Worm (Caenorhabditis elegans) whole organism, young adult: ENCODE results near the gene W10C6.2.

ENCODE experiments used
- B0261.1 ChIP-seq: sonication (generic microtip); optimal IDR thresholded peaks from 2 replicates; lab custom pipeline; 2016; ENCODE audit warnings: mild to moderate bottlenecking, missing genetic modification characterization, moderate library complexity, missing compliant biosample characterization
- F10E7.11 ChIP-seq: sonication (generic microtip); optimal IDR thresholded peaks from 2 replicates; lab custom pipeline; 2017; ENCODE audit warnings: mild to moderate bottlenecking, missing genetic modification characterization, moderate library complexity, missing compliant biosample characterization
- F49E8.2 ChIP-seq: sonication (generic microtip); optimal IDR thresholded peaks from 3 replicates; lab custom pipeline; 2017; ENCODE audit warnings: missing genetic modification characterization, mild to moderate bottlenecking, missing compliant biosample characterization, antibody characterized with exemption, moderate library complexity; ENCODE audit not compliant: insufficient read depth
- F55B11.4 ChIP-seq: sonication (generic microtip); optimal IDR thresholded peaks from 2 replicates; lab custom pipeline; 2016; ENCODE audit warnings: missing compliant biosample characterization, missing genetic modification characterization, borderline replicate concordance; ENCODE audit not compliant: insufficient read depth
- F57A8.1 ChIP-seq: fragments of 200-800 bp; sonication (Bioruptor generic); optimal IDR thresholded peaks from 2 replicates; lab custom pipeline; 2018; ENCODE audit warnings: mild to moderate bottlenecking, missing genetic modification characterization, moderate library complexity, missing compliant biosample characterization
- K11D2.4 ChIP-seq: fragments of 200-800 bp; sonication (Bioruptor generic); IDR thresholded peaks from 2 replicates; pipeline ENCODE4 v1.3.6; 2022; ENCODE audit warnings: missing genetic modification reagents, missing genetic modification characterization, missing compliant biosample characterization
- Y67H2A.10 ChIP-seq: fragments of 200-800 bp; sonication (Bioruptor generic); conservative IDR thresholded peaks from 2 replicates; pipeline ENCODE4 v1.3.6; 2022; ENCODE audit warnings: missing genetic modification reagents, missing genetic modification characterization, missing compliant biosample characterization
- ZK185.1 ChIP-seq: sonication (generic microtip); optimal IDR thresholded peaks from 2 replicates; lab custom pipeline; 2016; ENCODE audit warnings: mild to moderate bottlenecking, missing genetic modification characterization, missing compliant biosample characterization; ENCODE audit not compliant: poor library complexity, severe bottlenecking
- bed-1 ChIP-seq: fragments of 200-800 bp; sonication (Bioruptor generic); IDR thresholded peaks from 2 replicates; pipeline ENCODE4 v1.3.6; 2022; ENCODE audit warnings: missing genetic modification reagents, missing genetic modification characterization, missing compliant biosample characterization
- cebp-1 ChIP-seq, 2 experiments: fragments of 200-800 bp in 1 of 2; sonication (Bioruptor generic) in 1 of 2; sonication (generic microtip) in 1 of 2; IDR thresholded peaks in 1 of 2; optimal IDR thresholded peaks in 1 of 2; 2 replicates each; pipeline versions ENCODE4 v1.3.6 to Lab custom; 2017 to 2022; ENCODE audit warnings: missing compliant biosample characterization in 2 of 2, missing genetic modification characterization in 2 of 2, mild to moderate bottlenecking in 1 of 2, missing genetic modification reagents in 1 of 2, moderate library complexity in 1 of 2
- cebp-2 ChIP-seq: fragments of 200-800 bp; sonication (Bioruptor generic); IDR thresholded peaks from 2 replicates; pipeline ENCODE4 v1.3.6; 2022; ENCODE audit warnings: missing genetic modification characterization, missing compliant biosample characterization
- ceh-100 ChIP-seq: fragments of 200-800 bp; sonication (Bioruptor generic); IDR thresholded peaks from 2 replicates; pipeline ENCODE4 v1.3.6; 2022; ENCODE audit warnings: missing genetic modification reagents, missing genetic modification characterization, missing compliant biosample characterization
- chd-7 ChIP-seq: sonication (generic microtip); optimal IDR thresholded peaks from 2 replicates; lab custom pipeline; 2016; ENCODE audit warnings: mild to moderate bottlenecking, missing genetic modification characterization, moderate library complexity, missing compliant biosample characterization
- die-1 ChIP-seq: sonication (generic microtip); optimal IDR thresholded peaks from 2 replicates; lab custom pipeline; 2016; ENCODE audit warnings: missing genotype, mild to moderate bottlenecking, missing genetic modification characterization, missing compliant biosample characterization
- dox-1 ChIP-seq: fragments of 200-800 bp; sonication (Bioruptor generic); IDR thresholded peaks from 2 replicates; pipeline ENCODE4 v1.3.6; 2022; ENCODE audit warnings: missing genetic modification reagents, missing genetic modification characterization, missing compliant biosample characterization
- dpff-1 ChIP-seq: sonication (generic microtip); optimal IDR thresholded peaks from 2 replicates; lab custom pipeline; 2017; ENCODE audit warnings: mild to moderate bottlenecking, missing genetic modification characterization, missing compliant biosample characterization
- ekl-4 ChIP-seq: fragments of 200-800 bp; sonication (Bioruptor generic); IDR thresholded peaks from 2 replicates; pipeline ENCODE4 v1.3.6; 2022; ENCODE audit warnings: missing genetic modification reagents, missing genetic modification characterization, missing compliant biosample characterization
- ets-4 ChIP-seq: fragments of 200-800 bp; sonication (Bioruptor generic); optimal IDR thresholded peaks from 2 replicates; lab custom pipeline; 2018; ENCODE audit warnings: mild to moderate bottlenecking, missing genetic modification characterization, missing compliant biosample characterization
- gei-17 ChIP-seq: fragments of 200-800 bp; sonication (Bioruptor generic); optimal IDR thresholded peaks from 2 replicates; lab custom pipeline; 2018; ENCODE audit warnings: mild to moderate bottlenecking, missing genetic modification characterization, missing compliant biosample characterization
- him-1 ChIP-seq: sonication (generic microtip); optimal IDR thresholded peaks from 2 replicates; lab custom pipeline; 2016; ENCODE audit warnings: missing genotype, missing genetic modification reagents, missing genetic modification characterization, missing compliant biosample characterization
- hlh-12 ChIP-seq: sonication (generic microtip); optimal IDR thresholded peaks from 2 replicates; lab custom pipeline; 2016; ENCODE audit warnings: missing genetic modification characterization, missing compliant biosample characterization
- hrde-1 ChIP-seq: sonication (generic microtip); optimal IDR thresholded peaks from 2 replicates; lab custom pipeline; 2016; ENCODE audit warnings: missing genetic modification characterization, mild to moderate bottlenecking, missing compliant biosample characterization, moderate library complexity, missing genotype, missing genetic modification reagents, borderline replicate concordance
- lag-1 ChIP-seq: fragments of 200-800 bp; sonication (Bioruptor generic); IDR thresholded peaks from 2 replicates; pipeline ENCODE4 v1.3.6; 2022; ENCODE audit warnings: missing genetic modification reagents, missing genetic modification characterization, missing compliant biosample characterization
- lin-26 ChIP-seq: fragments of 200-800 bp; sonication (Bioruptor generic); IDR thresholded peaks from 2 replicates; pipeline ENCODE4 v1.3.6; 2022; ENCODE audit warnings: missing genetic modification reagents, missing genetic modification characterization, missing compliant biosample characterization
- lin-35 ChIP-seq, 3 experiments: fragments of 150-350 bp in 2 of 3; sonication (generic microtip) in 1 of 3; optimal IDR thresholded peaks; 2 replicates each; lab custom pipeline; 2014 to 2018; ENCODE audit warnings: missing biosample characterization in 3 of 3, missing genetic modification characterization in 3 of 3, missing genetic modification reagents in 3 of 3
- lin-40 ChIP-seq: sonication (generic microtip); optimal IDR thresholded peaks from 2 replicates; lab custom pipeline; 2016; ENCODE audit warnings: missing genetic modification characterization, mild to moderate bottlenecking, missing compliant biosample characterization, missing genotype, missing genetic modification reagents
- lin-54 ChIP-seq: fragments of 200-800 bp; sonication (Bioruptor generic); optimal IDR thresholded peaks from 2 replicates; lab custom pipeline; 2018; ENCODE audit warnings: mild to moderate bottlenecking, missing genetic modification characterization, missing compliant biosample characterization
- lsy-27 ChIP-seq: sonication (generic microtip); optimal IDR thresholded peaks from 2 replicates; lab custom pipeline; 2017; ENCODE audit warnings: missing genetic modification characterization, mild to moderate bottlenecking, missing compliant biosample characterization, antibody characterized with exemption, missing genotype, borderline replicate concordance; ENCODE audit not compliant: insufficient read depth
- madf-3 ChIP-seq: fragments of 200-800 bp; sonication (Bioruptor generic); IDR thresholded peaks from 2 replicates; pipeline ENCODE4 v1.3.6; 2022; ENCODE audit warnings: missing genetic modification reagents, missing genetic modification characterization, missing compliant biosample characterization
- mcd-1 ChIP-seq: fragments of 200-800 bp; sonication (Bioruptor generic); IDR thresholded peaks from 2 replicates; pipeline ENCODE4 v1.3.6; 2022; ENCODE audit warnings: missing genetic modification reagents, missing genetic modification characterization, missing compliant biosample characterization
- nfya-2 ChIP-seq: fragments of 200-800 bp; sonication (Bioruptor generic); IDR thresholded peaks from 2 replicates; pipeline ENCODE4 v1.3.6; 2022; ENCODE audit warnings: missing genetic modification reagents, missing genetic modification characterization, missing compliant biosample characterization
- nfyb-1 ChIP-seq: fragments of 200-800 bp; sonication (Bioruptor generic); IDR thresholded peaks from 2 replicates; pipeline ENCODE4 v1.3.6; 2022; ENCODE audit warnings: missing genetic modification reagents, missing genetic modification characterization, missing compliant biosample characterization
- nhr-27 ChIP-seq: fragments of 200-800 bp; sonication (Bioruptor generic); optimal IDR thresholded peaks from 2 replicates; lab custom pipeline; 2018; ENCODE audit warnings: mild to moderate bottlenecking, missing genetic modification characterization, moderate library complexity, missing compliant biosample characterization
- nhr-80 ChIP-seq: sonication (generic microtip); optimal IDR thresholded peaks from 2 replicates; lab custom pipeline; 2016; ENCODE audit warnings: missing genetic modification characterization, missing compliant biosample characterization
- pbrm-1 ChIP-seq: fragments of 200-800 bp; sonication (Bioruptor generic); IDR thresholded peaks from 2 replicates; pipeline ENCODE4 v1.3.6; 2022; ENCODE audit warnings: missing genetic modification reagents, missing genetic modification characterization, missing compliant biosample characterization
- sea-2 ChIP-seq: fragments of 200-800 bp; sonication (Bioruptor generic); IDR thresholded peaks from 2 replicates; pipeline ENCODE4 v1.3.6; 2022; ENCODE audit warnings: missing genetic modification characterization, missing compliant biosample characterization
- snpc-1.1 ChIP-seq: sonication (generic microtip); optimal IDR thresholded peaks from 2 replicates; lab custom pipeline; 2017; ENCODE audit warnings: missing genetic modification characterization, mild to moderate bottlenecking, missing compliant biosample characterization, antibody characterized with exemption, moderate library complexity, missing genotype, missing genetic modification reagents; ENCODE audit not compliant: insufficient read depth
- snpc-3.4 ChIP-seq: sonication (generic microtip); optimal IDR thresholded peaks from 2 replicates; lab custom pipeline; 2017; ENCODE audit warnings: missing genetic modification characterization, mild to moderate bottlenecking, missing compliant biosample characterization, antibody characterized with exemption, moderate library complexity, missing genotype, missing genetic modification reagents
- unc-130 ChIP-seq: sonication (generic microtip); optimal IDR thresholded peaks from 2 replicates; lab custom pipeline; 2016; ENCODE audit warnings: missing genetic modification reagents, missing genetic modification characterization, missing compliant biosample characterization
- unc-62 ChIP-seq: fragments of 150-350 bp; optimal IDR thresholded peaks from 2 replicates; lab custom pipeline; 2014; ENCODE audit warnings: missing biosample characterization, missing genetic modification reagents, missing genetic modification characterization
- zfh-2 ChIP-seq: fragments of 200-800 bp; sonication (Bioruptor generic); conservative IDR thresholded peaks from 2 replicates; pipeline ENCODE4 v1.3.6; 2022; ENCODE audit warnings: missing genetic modification reagents, missing genetic modification characterization, missing compliant biosample characterization
- zim-3 ChIP-seq: sonication (generic microtip); optimal IDR thresholded peaks from 2 replicates; lab custom pipeline; 2017; ENCODE audit warnings: mild to moderate bottlenecking, missing genetic modification characterization, moderate library complexity, missing compliant biosample characterization
- ztf-18 ChIP-seq: sonication (generic microtip); optimal IDR thresholded peaks from 2 replicates; lab custom pipeline; 2016; ENCODE audit warnings: missing genotype, mild to moderate bottlenecking, missing genetic modification characterization, missing compliant biosample characterization
- ztf-22 ChIP-seq: fragments of 200-800 bp; sonication (Bioruptor generic); optimal IDR thresholded peaks from 2 replicates; lab custom pipeline; 2018; ENCODE audit warnings: mild to moderate bottlenecking, missing genetic modification characterization, moderate library complexity, missing compliant biosample characterization
- ztf-25 ChIP-seq: fragments of 200-800 bp; sonication (Bioruptor generic); IDR thresholded peaks from 2 replicates; pipeline ENCODE4 v1.3.6; 2022; ENCODE audit warnings: missing genetic modification reagents, missing genetic modification characterization, missing compliant biosample characterization

The W10C6.2 gene

DNA sequence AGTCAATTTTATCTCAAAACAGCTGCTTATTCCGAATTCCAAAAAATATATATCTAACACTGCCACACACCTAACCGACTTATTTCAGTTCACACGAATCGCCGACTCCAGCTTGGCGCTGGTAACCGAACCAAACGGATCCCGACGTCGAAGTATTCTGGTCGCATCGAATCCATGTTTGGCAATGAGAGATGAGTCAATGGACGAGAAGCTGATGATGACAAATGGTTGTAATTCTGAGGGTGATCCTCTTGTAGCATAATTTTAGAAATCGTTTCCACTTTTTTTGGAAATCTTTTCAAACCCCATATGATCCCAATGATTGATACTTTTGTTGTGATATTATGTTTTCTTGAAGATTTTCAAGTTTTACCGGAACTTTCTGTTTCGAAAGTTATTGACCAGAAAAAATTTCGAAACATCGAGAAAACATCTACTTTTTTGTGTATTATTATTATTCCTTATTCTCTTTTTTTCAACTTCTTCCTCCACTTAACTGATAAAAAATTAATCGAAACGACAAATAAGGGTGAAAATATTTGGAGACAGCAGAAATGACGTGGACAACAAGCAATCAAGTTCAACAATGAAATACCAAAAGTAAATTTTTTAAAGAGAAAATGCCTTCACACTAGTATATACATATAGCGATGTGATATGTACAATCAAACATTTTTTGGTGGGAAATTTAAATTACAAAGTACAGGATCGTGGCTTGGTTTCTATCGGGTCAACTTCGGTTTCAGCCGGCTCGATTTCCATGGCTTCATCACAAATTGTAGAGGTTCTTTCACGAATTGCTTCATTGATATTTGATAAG, 28.4 kb upstream of the W10C6.2 start (continued):
- TF ChIP-seq ztf-22 (GFP tag; lab: Kevin White, UChicago) = peak; percentile 73
- TF ChIP-seq gei-17 (GFP tag; lab: Kevin White, UChicago) = peak; percentile 48
- no peak for TF ChIP-seq bed-1
- no peak for TF ChIP-seq Y67H2A.10
- peak; percentile 77 for TF ChIP-seq madf-3 (GFP tag; lab: Robert Waterston, UW)
- no peak for TF ChIP-seq zim-3 (tag; lab: Kevin White, UChicago)
- TF ChIP-seq ZK185.1 (tag; lab: Kevin White, UChicago) = peak; percentile 10
- TF ChIP-seq nhr-80 (tag; lab: Kevin White, UChicago) = peak; percentile 24
- TF ChIP-seq chd-7 (tag; lab: Kevin White, UChicago) = peak; percentile 76
- TF ChIP-seq snpc-1.1 (tag; lab: Kevin White, UChicago) = no peak
- TF ChIP-seq F57A8.1 (GFP tag; lab: Kevin White, UChicago) = no peak
- peak; percentile 52 for TF ChIP-seq F10E7.11
- TF ChIP-seq dpff-1 = peak; percentile 48
- no peak for TF ChIP-seq ztf-18 (tag; lab: Kevin White, UChicago)
- TF ChIP-seq nhr-27 (tag; lab: Kevin White, UChicago) = no peak
- peak; percentile 34 for TF ChIP-seq lin-54 (GFP tag; lab: Kevin White, UChicago)
- no peak; the same call in 1 of the 2 replicates for TF ChIP-seq dox-1
- no peak for TF ChIP-seq F49E8.2 (tag; lab: Kevin White, UChicago)
- no peak for TF ChIP-seq nfya-2 (GFP tag; lab: Robert Waterston, UW)
- TF ChIP-seq snpc-3.4 = no peak
- peak; percentile 63 for TF ChIP-seq mcd-1 (GFP tag; lab: Robert Waterston, UW)
- TF ChIP-seq ekl-4 (GFP tag; lab: Robert Waterston, UW) = no peak
- TF ChIP-seq unc-130 (GFP tag; lab: Kevin White, UChicago) = no peak
- TF ChIP-seq pbrm-1 = peak; percentile 70; the same call in 1 of the 2 replicates
- TF ChIP-seq unc-62 (GFP tag; lab: Kevin White, UChicago) = no peak
- no peak; the same call in 1 of the 2 replicates for TF ChIP-seq K11D2.4 (GFP tag; lab: Robert Waterston, UW)
- TF ChIP-seq sea-2 (GFP tag; lab: Robert Waterston, UW) = no peak
- no peak for TF ChIP-seq die-1 (tag; lab: Kevin White, UChicago)
- TF ChIP-seq zfh-2 (GFP tag; lab: Robert Waterston, UW) = no peak
- TF ChIP-seq hrde-1 (tag; lab: Kevin White, UChicago) = no peak
- TF ChIP-seq ceh-100 = no peak
- peak; percentile 46; the same call in 1 of the 2 replicates for TF ChIP-seq cebp-1 (GFP tag; IDR thresholded peaks at IDR 0.05; lab: Robert Waterston, UW)
- peak; percentile 76 for TF ChIP-seq cebp-1 (tag; optimal IDR thresholded peaks at IDR 0.05; lab: Kevin White, UChicago)
- no peak for TF ChIP-seq him-1 (tag; lab: Kevin White, UChicago)
- TF ChIP-seq lin-40 (tag; lab: Kevin White, UChicago) = peak; percentile 10
- TF ChIP-seq ets-4 (GFP tag; lab: Kevin White, UChicago) = peak; percentile 12
- TF ChIP-seq lag-1 (GFP tag; lab: Robert Waterston, UW) = no peak
- peak; percentile 12 for TF ChIP-seq B0261.1 (tag; lab: Kevin White, UChicago)
- TF ChIP-seq lsy-27 (tag; lab: Kevin White, UChicago) = no peak
- TF ChIP-seq F55B11.4 = no peak
- peak; percentile 89 for TF ChIP-seq nfyb-1 (GFP tag; lab: Robert Waterston, UW)
- TF ChIP-seq ztf-25 (GFP tag; lab: Robert Waterston, UW) = 0 out of 2 replicates have a peak, but pooled peaks have one; percentile 10
- TF ChIP-seq cebp-2 (GFP tag; lab: Robert Waterston, UW) = 0 out of 2 replicates have a peak, but pooled peaks have one; percentile 29
- 0 out of 2 replicates have a peak, but pooled peaks have one; percentile 32 for TF ChIP-seq lin-26
- TF ChIP-seq lin-35 (GFP tag; optimal IDR thresholded peaks at IDR 0.05; lab: Kevin White, UChicago) = no peak
- no peak for TF ChIP-seq hlh-12
